Worm (Caenorhabditis elegans): Measurements from ENCODE around the gene F58A4.1.

Gene F58A4.1

ce11 chrIII:9621840-9622525, 23.7 kb downstream of the F58A4.1 start:
- TF ChIP-seq elt-3 (tag; optimal IDR thresholded peaks at IDR 0.05) (no peak), zag-1 (tag; optimal IDR thresholded peaks at IDR 0.05) (no peak), unc-39 (tag; optimal IDR thresholded peaks at IDR 0.05) (no peak), nhr-25 (tag; optimal IDR thresholded peaks at IDR 0.05) (no peak), nhr-12 (tag; optimal IDR thresholded peaks at IDR 0.05) (no peak), ama-1 (optimal IDR thresholded peaks at IDR 0.05) (no peak), sma-9 (GFP tag; optimal IDR thresholded peaks at IDR 0.05) (peak; percentile 29), sma-9 (tag; optimal IDR thresholded peaks at IDR 0.05) (no peak), mdl-1 (tag; optimal IDR thresholded peaks at IDR 0.05) (no peak), elt-1 (tag; optimal IDR thresholded peaks at IDR 0.05) (no peak), mab-5 (tag; optimal IDR thresholded peaks at IDR 0.05) (no peak), lin-13 (GFP tag; optimal IDR thresholded peaks at IDR 0.05) (no peak), nhr-10 (tag; optimal IDR thresholded peaks at IDR 0.05) (no peak), crh-2 (tag; optimal IDR thresholded peaks at IDR 0.05) (peak; percentile 27), ZK546.5 (tag; optimal IDR thresholded peaks at IDR 0.05) (no peak), nhr-129 (tag; optimal IDR thresholded peaks at IDR 0.05) (peak; percentile 25), unc-62 (GFP tag; optimal IDR thresholded peaks at IDR 0.05) (no peak), nhr-11 (tag; optimal IDR thresholded peaks at IDR 0.05) (no peak), Y55F3AM.14 (GFP tag; optimal IDR thresholded peaks at IDR 0.05) (no peak), ceh-82 (tag; optimal IDR thresholded peaks at IDR 0.05) (no peak), alr-1 (tag; optimal IDR thresholded peaks at IDR 0.05) (no peak), ztf-1 (GFP tag; conservative IDR thresholded peaks at IDR 0.05) (no peak), nhr-23 (tag; optimal IDR thresholded peaks at IDR 0.05) (no peak), lin-39 (tag; optimal IDR thresholded peaks at IDR 0.05) (no peak), nhr-77 (tag; optimal IDR thresholded peaks at IDR 0.05) (no peak), F13H6.1 (tag; optimal IDR thresholded peaks at IDR 0.05) (peak; percentile 25), fos-1 (tag; optimal IDR thresholded peaks at IDR 0.05) (peak; percentile 87), egl-27 (tag; optimal IDR thresholded peaks at IDR 0.05) (no peak), aly-2 (tag; optimal IDR thresholded peaks at IDR 0.05) (no peak), nhr-237 (tag; optimal IDR thresholded peaks at IDR 0.05) (no peak), dmd-4 (tag; optimal IDR thresholded peaks at IDR 0.05) (no peak), lsy-2 (tag; optimal IDR thresholded peaks at IDR 0.05) (no peak), unc-55 (GFP tag; optimal IDR thresholded peaks at IDR 0.05) (no peak)

- TF ChIP-seq fos-1 (tag; optimal IDR thresholded peaks at IDR 0.05) = no peak
- no peak for TF ChIP-seq mbf-1 (tag; optimal IDR thresholded peaks at IDR 0.05)
- TF ChIP-seq C34F6.9 (tag; optimal IDR thresholded peaks at IDR 0.05) = no peak
- no peak for TF ChIP-seq skn-1 (tag; optimal IDR thresholded peaks at IDR 0.05)
- no peak for TF ChIP-seq ztf-1 (GFP tag; conservative IDR thresholded peaks at IDR 0.05)
- TF ChIP-seq alr-1 (tag; optimal IDR thresholded peaks at IDR 0.05) = no peak
- TF ChIP-seq nhr-77 (tag; optimal IDR thresholded peaks at IDR 0.05) = no peak
- TF ChIP-seq R02D3.7 (tag; optimal IDR thresholded peaks at IDR 0.05) = no peak
- TF ChIP-seq mab-5 (tag; optimal IDR thresholded peaks at IDR 0.05) = no peak
- TF ChIP-seq lin-39 (tag; optimal IDR thresholded peaks at IDR 0.05) = no peak
- TF ChIP-seq unc-39 (tag; optimal IDR thresholded peaks at IDR 0.05) = no peak
- TF ChIP-seq nhr-23 (tag; optimal IDR thresholded peaks at IDR 0.05) = no peak
- no peak for TF ChIP-seq ceh-82 (tag; optimal IDR thresholded peaks at IDR 0.05)
These were observed 25.2 kb downstream of the F58A4.1 start for ce11 chrIII:9623460-9623859.

DNA sequence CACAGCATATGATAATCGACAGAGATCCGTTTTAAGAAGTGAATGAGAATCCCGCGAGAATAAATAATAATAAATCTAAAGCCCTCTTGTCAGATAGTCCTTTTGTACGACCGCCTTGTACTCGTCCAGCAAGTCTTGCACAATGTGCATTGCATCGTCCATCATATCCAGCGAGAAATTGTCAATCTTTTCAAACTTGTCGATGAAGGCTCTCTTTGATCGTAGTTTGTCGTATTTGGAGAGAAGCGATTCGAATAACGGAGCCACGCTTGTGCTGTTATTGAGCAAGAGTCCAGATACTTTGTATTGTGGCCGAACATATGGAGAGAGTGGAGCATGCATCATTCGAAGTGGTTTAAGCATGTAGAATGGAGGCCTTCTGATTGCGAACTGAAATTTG, 28.3 kb downstream of the F58A4.1 start:
- TF ChIP-seq egl-27 (tag; optimal IDR thresholded peaks at IDR 0.05) (no peak), nhr-129 (tag; optimal IDR thresholded peaks at IDR 0.05) (peak; percentile 4), unc-55 (GFP tag; optimal IDR thresholded peaks at IDR 0.05) (no peak), ztf-4 (tag; optimal IDR thresholded peaks at IDR 0.05) (peak; percentile 3), elt-3 (tag; optimal IDR thresholded peaks at IDR 0.05) (no peak)

- TF ChIP-seq mab-5 (tag; optimal IDR thresholded peaks at IDR 0.05) (no peak), unc-39 (tag; optimal IDR thresholded peaks at IDR 0.05) (no peak), ama-1 (optimal IDR thresholded peaks at IDR 0.05) (no peak), nhr-237 (tag; optimal IDR thresholded peaks at IDR 0.05) (no peak), crh-2 (tag; optimal IDR thresholded peaks at IDR 0.05) (no peak), aly-2 (tag; optimal IDR thresholded peaks at IDR 0.05) (no peak), sem-4 (tag; optimal IDR thresholded peaks at IDR 0.05) (no peak), nhr-23 (tag; optimal IDR thresholded peaks at IDR 0.05) (no peak), nhr-11 (tag; optimal IDR thresholded peaks at IDR 0.05) (no peak), dmd-4 (tag; optimal IDR thresholded peaks at IDR 0.05) (no peak), blmp-1 (tag; optimal IDR thresholded peaks at IDR 0.05; ENCODE audit: insufficient read depth) (no peak), ztf-1 (GFP tag; conservative IDR thresholded peaks at IDR 0.05) (no peak), elt-1 (tag; optimal IDR thresholded peaks at IDR 0.05) (no peak), zag-1 (tag; optimal IDR thresholded peaks at IDR 0.05) (no peak)
These were observed 30.8 kb downstream of the F58A4.1 start, which contains the start of gene tbg-1 for ce11 chrIII:9629054-9629453. TSS of gene tbg-1 (minus strand) at chrIII:9629154.

Data from whole organism, L2 larva.